ENCODE assay signal across 1 worm cellular context in genomic region chrV:14322743-14323142, ce11.
TF ChIP-seq lines count a peak whose summit lies in the region.

TSS of gene F47B8.3 (minus strand) at chrV:14323003.

TF ChIP-seq in whole organism, L1 larva, 84 proteins besides CTCF, POLR2A, EP300 and RAD21 (continued from another document):
- TF ChIP-seq lin-39 (tag; optimal IDR thresholded peaks at IDR 0.05; lab: Kevin White, UChicago), result no peak
- TF ChIP-seq elt-3 (tag; optimal IDR thresholded peaks at IDR 0.05; lab: Kevin White, UChicago), result no peak
- no peak for TF ChIP-seq lin-13 (GFP tag; optimal IDR thresholded peaks at IDR 0.05; lab: Kevin White, UChicago)
- no peak for TF ChIP-seq dsc-1 (tag; optimal IDR thresholded peaks at IDR 0.05; lab: Kevin White, UChicago)
- TF ChIP-seq lin-14 (GFP tag; optimal IDR thresholded peaks at IDR 0.05; lab: Kevin White, UChicago), result peak; percentile 92
- TF ChIP-seq zip-4 (GFP tag; optimal IDR thresholded peaks at IDR 0.05; lab: Kevin White, UChicago), result no peak
- peak; percentile 51 for TF ChIP-seq nhr-47 (tag; optimal IDR thresholded peaks at IDR 0.05; lab: Kevin White, UChicago)
- no peak for TF ChIP-seq irx-1 (tag; optimal IDR thresholded peaks at IDR 0.05; lab: Kevin White, UChicago)
- TF ChIP-seq pqm-1 (tag; optimal IDR thresholded peaks at IDR 0.05; lab: Kevin White, UChicago), result no peak
- TF ChIP-seq efl-3 (GFP tag; optimal IDR thresholded peaks at IDR 0.05; lab: Kevin White, UChicago), result no peak
- no peak for TF ChIP-seq ceh-63 (GFP tag; optimal IDR thresholded peaks at IDR 0.05; lab: Kevin White, UChicago)
- TF ChIP-seq ztf-11 (tag; optimal IDR thresholded peaks at IDR 0.05; lab: Kevin White, UChicago), result no peak
- no peak for TF ChIP-seq Y116A8C.19 (tag; optimal IDR thresholded peaks at IDR 0.05; lab: Kevin White, UChicago; ENCODE audit: borderline replicate concordance)
- no peak for TF ChIP-seq fkh-4 (tag; optimal IDR thresholded peaks at IDR 0.05; lab: Kevin White, UChicago; ENCODE audit: borderline replicate concordance)
